Worm (Caenorhabditis elegans): ENCODE measurements around the gene Y42A5A.1.

- no peak for TF ChIP-seq lin-26 (GFP tag; IDR thresholded peaks at IDR 0.05)
- no peak for TF ChIP-seq nhr-80 (tag; optimal IDR thresholded peaks at IDR 0.05)
- no peak for TF ChIP-seq C06A6.2 (GFP tag; conservative IDR thresholded peaks at IDR 0.05)
- TF ChIP-seq egl-18 (GFP tag; IDR thresholded peaks at IDR 0.05), result no peak
Measured at ce11 chrV:11040473-11040872, 47.3 kb upstream of the Y42A5A.1 start, which contains the start of gene C45B11.8.

Data from whole organism, young adult.